Worm (Caenorhabditis elegans): ENCODE results near the gene B0250.8.

- TF ChIP-seq W03F9.2 (tag; optimal IDR thresholded peaks at IDR 0.05) (no peak), him-1 (tag; optimal IDR thresholded peaks at IDR 0.05) (no peak)
These were observed 6.2 kb upstream of the B0250.8 start for ce11 chrV:20476514-20476913.
